In genomic region chrV:11548914-11549406, ce11 we compare ENCODE assay signal across 8 worm cellular contexts.
TF ChIP-seq lines count a peak whose summit lies in the region.

Gene F38B7.17 (minus strand): TSS chrV:11548964.
Gene F38B7.3 (plus strand): TSS chrV:11549107.

TF ChIP-seq in whole organism, L1 larva, 84 proteins besides CTCF, POLR2A, EP300 and RAD21 (continues in another document):
- TF ChIP-seq F16B12.6 (tag; optimal IDR thresholded peaks at IDR 0.05; lab: Kevin White, UChicago), result no peak
- no peak for TF ChIP-seq hlh-17 (GFP tag; optimal IDR thresholded peaks at IDR 0.05; lab: Kevin White, UChicago; ENCODE audit: borderline replicate concordance)
- peak; percentile 64 to 70 for TF ChIP-seq lin-35 (GFP tag; optimal IDR thresholded peaks at IDR 0.05; lab: Kevin White, UChicago)
- no peak for TF ChIP-seq unc-62 (GFP tag; optimal IDR thresholded peaks at IDR 0.05; lab: Kevin White, UChicago)
- no peak for TF ChIP-seq hlh-4 (tag; optimal IDR thresholded peaks at IDR 0.05; lab: Kevin White, UChicago)
- TF ChIP-seq nhr-47 (tag; optimal IDR thresholded peaks at IDR 0.05; lab: Kevin White, UChicago), result peak; percentile 79
- peak; percentile 42 for TF ChIP-seq unc-86 (tag; optimal IDR thresholded peaks at IDR 0.05; lab: Kevin White, UChicago)
- TF ChIP-seq alr-1 (tag; optimal IDR thresholded peaks at IDR 0.05; lab: Kevin White, UChicago; ENCODE audit: borderline replicate concordance), result no peak
- peak; percentile 66 for TF ChIP-seq blmp-1 (tag; optimal IDR thresholded peaks at IDR 0.05; lab: Kevin White, UChicago)
- no peak for TF ChIP-seq mab-9 (GFP tag; IDR thresholded peaks at IDR 0.05; lab: Robert Waterston, UW)
- peak; percentile 87 for TF ChIP-seq lin-14 (GFP tag; optimal IDR thresholded peaks at IDR 0.05; lab: Kevin White, UChicago)

TF ChIP-seq in whole organism, L2 larva, 48 proteins besides CTCF, POLR2A, EP300 and RAD21 (continues in another document):
- TF ChIP-seq peb-1 (tag; optimal IDR thresholded peaks at IDR 0.05; lab: Kevin White, UChicago) (no peak), nhr-6 (tag; optimal IDR thresholded peaks at IDR 0.05; lab: Kevin White, UChicago) (peak; percentile 50), fos-1 (tag; optimal IDR thresholded peaks at IDR 0.05; lab: Kevin White, UChicago) (peak; percentile 56), unc-55 (GFP tag; optimal IDR thresholded peaks at IDR 0.05; lab: Kevin White, UChicago) (peak; percentile 44), mdl-1 (tag; optimal IDR thresholded peaks at IDR 0.05; lab: Kevin White, UChicago) (peak; percentile 69 to 81), mab-5 (tag; optimal IDR thresholded peaks at IDR 0.05; lab: Kevin White, UChicago) (no peak), snpc-4 (tag; optimal IDR thresholded peaks at IDR 0.05; lab: Kevin White, UChicago) (no peak), nhr-129 (tag; optimal IDR thresholded peaks at IDR 0.05; lab: Kevin White, UChicago) (peak; percentile 85), nhr-21 (tag; optimal IDR thresholded peaks at IDR 0.05; lab: Kevin White, UChicago) (peak; percentile 64), sem-4 (tag; optimal IDR thresholded peaks at IDR 0.05; lab: Kevin White, UChicago) (no peak), skn-1 (tag; optimal IDR thresholded peaks at IDR 0.05; lab: Kevin White, UChicago) (no peak), lsy-2 (tag; optimal IDR thresholded peaks at IDR 0.05; lab: Kevin White, UChicago) (peak in 1 of 2 experiments; percentile 70)

TF ChIP-seq in whole organism, L3 larva, 47 proteins besides CTCF, POLR2A, EP300 and RAD21 (continues in another document):
- TF ChIP-seq ceh-16 (tag; optimal IDR thresholded peaks at IDR 0.05; lab: Kevin White, UChicago) (no peak), snpc-4 (tag; optimal IDR thresholded peaks at IDR 0.05; lab: Kevin White, UChicago) (peak; percentile 6), skn-1 (tag; optimal IDR thresholded peaks at IDR 0.05; lab: Kevin White, UChicago) (peak; percentile 1), mdl-1 (tag; optimal IDR thresholded peaks at IDR 0.05; lab: Kevin White, UChicago) (peak; percentile 75), elt-1 (tag; optimal IDR thresholded peaks at IDR 0.05; lab: Kevin White, UChicago) (peak; percentile 4), pqm-1 (tag; optimal IDR thresholded peaks at IDR 0.05; lab: Kevin White, UChicago) (peak; percentile 34), lin-15B (tag; optimal IDR thresholded peaks at IDR 0.05; lab: Kevin White, UChicago) (no peak), elt-2 (tag; optimal IDR thresholded peaks at IDR 0.05; lab: Kevin White, UChicago) (peak; percentile 79), nhr-12 (tag; optimal IDR thresholded peaks at IDR 0.05; lab: Kevin White, UChicago) (no peak), nhr-43 (tag; optimal IDR thresholded peaks at IDR 0.05; lab: Kevin White, UChicago; ENCODE audit: poor library complexity, severe bottlenecking) (peak; percentile 15), lin-39 (tag; optimal IDR thresholded peaks at IDR 0.05; lab: Kevin White, UChicago) (peak; percentile 18)

TF ChIP-seq in whole organism, L4 larva, 104 proteins besides CTCF, POLR2A, EP300 and RAD21 (continues in another document):
- TF ChIP-seq skn-1 (tag; optimal IDR thresholded peaks at IDR 0.05; lab: Kevin White, UChicago), result no peak
- TF ChIP-seq ceh-20 (GFP tag; IDR thresholded peaks at IDR 0.05; lab: Robert Waterston, UW), result no peak
- peak; percentile 83 for TF ChIP-seq dve-1 (tag; optimal IDR thresholded peaks at IDR 0.05; lab: Kevin White, UChicago; ENCODE audit: insufficient read depth)
- peak; percentile 46 for TF ChIP-seq mes-2 (tag; optimal IDR thresholded peaks at IDR 0.05; lab: Kevin White, UChicago; ENCODE audit: poor library complexity, severe bottlenecking)
- peak; percentile 39 for TF ChIP-seq T20F7.1 (GFP tag; optimal IDR thresholded peaks at IDR 0.05; lab: Kevin White, UChicago)
- TF ChIP-seq ztf-7 (tag; optimal IDR thresholded peaks at IDR 0.05; lab: Kevin White, UChicago), result peak; percentile 7
- no peak for TF ChIP-seq jun-1 (tag; optimal IDR thresholded peaks at IDR 0.05; lab: Kevin White, UChicago)
- TF ChIP-seq hlh-30 (tag; optimal IDR thresholded peaks at IDR 0.05; lab: Kevin White, UChicago; ENCODE audit: insufficient read depth), result peak; percentile 93
- TF ChIP-seq gei-8 (GFP tag; optimal IDR thresholded peaks at IDR 0.05; lab: Kevin White, UChicago), result no peak
- TF ChIP-seq mdt-29 (GFP tag; IDR thresholded peaks at IDR 0.05; lab: Robert Waterston, UW), result no peak
- peak; percentile 41; the same call in 1 of the 2 replicates for TF ChIP-seq hmg-1.1 (GFP tag; IDR thresholded peaks at IDR 0.05; lab: Robert Waterston, UW)

TF ChIP-seq in whole organism, early embryonic, 17 proteins besides CTCF, POLR2A, EP300 and RAD21:
- no peak for TF ChIP-seq hmg-4 (GFP tag; optimal IDR thresholded peaks at IDR 0.05; lab: Kevin White, UChicago)
- TF ChIP-seq tra-4 (tag; optimal IDR thresholded peaks at IDR 0.05; lab: Kevin White, UChicago), result no peak
- no peak for TF ChIP-seq tbx-37 (GFP tag; conservative IDR thresholded peaks at IDR 0.05; lab: Robert Waterston, UW)
- no peak for TF ChIP-seq flt-1 (GFP tag; IDR thresholded peaks at IDR 0.05; lab: Robert Waterston, UW)
- TF ChIP-seq hnd-1 (tag; optimal IDR thresholded peaks at IDR 0.05; lab: Kevin White, UChicago), result no peak
- TF ChIP-seq ceh-36 (tag; optimal IDR thresholded peaks at IDR 0.05; lab: Kevin White, UChicago), result no peak
- peak; percentile 38 for TF ChIP-seq F13C5.2 (tag; optimal IDR thresholded peaks at IDR 0.05; lab: Kevin White, UChicago)

TF ChIP-seq in whole organism, late embryonic, 69 proteins besides CTCF, POLR2A, EP300 and RAD21 (continues in another document):
- TF ChIP-seq unc-55 (GFP tag; optimal IDR thresholded peaks at IDR 0.05; lab: Kevin White, UChicago) (peak; percentile 51), ceh-19 (GFP tag; optimal IDR thresholded peaks at IDR 0.05; lab: Kevin White, UChicago) (peak; percentile 39), nhr-232 (tag; optimal IDR thresholded peaks at IDR 0.05; lab: Kevin White, UChicago) (no peak), hlh-6 (tag; optimal IDR thresholded peaks at IDR 0.05; lab: Kevin White, UChicago) (no peak), elt-2 (tag; optimal IDR thresholded peaks at IDR 0.05; lab: Kevin White, UChicago) (peak; percentile 71), ceh-14 (tag; optimal IDR thresholded peaks at IDR 0.05; lab: Kevin White, UChicago) (peak; percentile 3), dve-1 (tag; optimal IDR thresholded peaks at IDR 0.05; lab: Kevin White, UChicago) (peak; percentile 36), ttx-3 (tag; optimal IDR thresholded peaks at IDR 0.05; lab: Kevin White, UChicago) (no peak), ceh-34 (tag; optimal IDR thresholded peaks at IDR 0.05; lab: Kevin White, UChicago) (peak; percentile 42), ceh-9 (tag; optimal IDR thresholded peaks at IDR 0.05; lab: Kevin White, UChicago) (no peak), nfya-1 (tag; optimal IDR thresholded peaks at IDR 0.05; lab: Kevin White, UChicago) (peak; percentile 58), ceh-31 (tag; optimal IDR thresholded peaks at IDR 0.05; lab: Kevin White, UChicago) (peak; percentile 33), F13H6.1 (tag; optimal IDR thresholded peaks at IDR 0.05; lab: Kevin White, UChicago) (no peak), tbx-2 (tag; optimal IDR thresholded peaks at IDR 0.05; lab: Kevin White, UChicago) (peak; percentile 51), ets-4 (tag; optimal IDR thresholded peaks at IDR 0.05; lab: Kevin White, UChicago) (no peak)

TF ChIP-seq in whole organism, mixed stage, embryonic, 35 proteins besides CTCF, POLR2A, EP300 and RAD21 (continues in another document):
- TF ChIP-seq sem-2 (GFP tag; optimal IDR thresholded peaks at IDR 0.05; lab: Kevin White, UChicago) (no peak), ces-1 (GFP tag; optimal IDR thresholded peaks at IDR 0.05; lab: Kevin White, UChicago) (peak; percentile 30), ztf-11 (tag; optimal IDR thresholded peaks at IDR 0.05; lab: Kevin White, UChicago) (no peak), nhr-76 (tag; optimal IDR thresholded peaks at IDR 0.05; lab: Kevin White, UChicago) (no peak), mep-1 (tag; optimal IDR thresholded peaks at IDR 0.05; lab: Kevin White, UChicago) (no peak), M03D4.4 (tag; optimal IDR thresholded peaks at IDR 0.05; lab: Kevin White, UChicago) (no peak), ham-2 (GFP tag; optimal IDR thresholded peaks at IDR 0.05; lab: Kevin White, UChicago) (no peak), nhr-28 (tag; optimal IDR thresholded peaks at IDR 0.05; lab: Kevin White, UChicago) (no peak), elt-1 (tag; optimal IDR thresholded peaks at IDR 0.05; lab: Kevin White, UChicago; ENCODE audit: borderline replicate concordance, insufficient read depth) (no peak), tbx-8 (GFP tag; optimal IDR thresholded peaks at IDR 0.05; lab: Kevin White, UChicago) (no peak), flh-1 (GFP tag; optimal IDR thresholded peaks at IDR 0.05; lab: Kevin White, UChicago) (no peak), unc-39 (tag; optimal IDR thresholded peaks at IDR 0.05; lab: Kevin White, UChicago) (no peak), hlh-1 (tag; optimal IDR thresholded peaks at IDR 0.05; lab: Kevin White, UChicago) (peak; percentile 49), sptf-1 (tag; optimal IDR thresholded peaks at IDR 0.05; lab: Kevin White, UChicago) (no peak), ceh-43 (GFP tag; optimal IDR thresholded peaks at IDR 0.05; lab: Kevin White, UChicago) (no peak), lsy-2 (tag; optimal IDR thresholded peaks at IDR 0.05; lab: Kevin White, UChicago) (peak; percentile 13)

TF ChIP-seq in whole organism, young adult, 124 proteins besides CTCF, POLR2A, EP300 and RAD21 (continues in another document):
- TF ChIP-seq ztf-18 (tag; optimal IDR thresholded peaks at IDR 0.05; lab: Kevin White, UChicago) (peak; percentile 29), cebp-1 (GFP tag; IDR thresholded peaks at IDR 0.05; lab: Robert Waterston, UW) (no peak), cebp-1 (tag; optimal IDR thresholded peaks at IDR 0.05; lab: Kevin White, UChicago) (peak; percentile 64), attf-5 (GFP tag; optimal IDR thresholded peaks at IDR 0.05; lab: Kevin White, UChicago) (peak; percentile 60), athp-1 (tag; optimal IDR thresholded peaks at IDR 0.05; lab: Kevin White, UChicago) (no peak), tbp1 (GFP tag; optimal IDR thresholded peaks at IDR 0.05; lab: Kevin White, UChicago) (peak; percentile 18), dox-1 (GFP tag; IDR thresholded peaks at IDR 0.05; lab: Robert Waterston, UW) (0 out of 2 replicates have a peak, but pooled peaks have one; percentile 19), lag-1 (GFP tag; IDR thresholded peaks at IDR 0.05; lab: Robert Waterston, UW) (no peak), snpc-4 (GFP tag; optimal IDR thresholded peaks at IDR 0.05; lab: Kevin White, UChicago) (no peak), snpc-4 (tag; optimal IDR thresholded peaks at IDR 0.05; lab: Kevin White, UChicago) (peak in 3 of 4 experiments; percentile 6 to 48 (median 6)), bed-1 (GFP tag; IDR thresholded peaks at IDR 0.05; lab: Robert Waterston, UW) (no peak), nfya-2 (GFP tag; IDR thresholded peaks at IDR 0.05; lab: Robert Waterston, UW) (no peak), nhr-80 (tag; optimal IDR thresholded peaks at IDR 0.05; lab: Kevin White, UChicago) (peak; percentile 56), lin-54 (GFP tag; optimal IDR thresholded peaks at IDR 0.05; lab: Kevin White, UChicago) (peak; percentile 15), let-526 (GFP tag; IDR thresholded peaks at IDR 0.05; lab: Robert Waterston, UW) (no peak), ceh-27 (GFP tag; optimal IDR thresholded peaks at IDR 0.05; lab: Kevin White, UChicago) (peak; percentile 15), hmg-1.2 (GFP tag; IDR thresholded peaks at IDR 0.05; lab: Robert Waterston, UW) (peak; percentile 90)
